Fruit fly (Drosophila melanogaster) whole organism, prepupa: ENCODE results near the gene Rab23.

Experiments used
- CG6163 ChIP-seq: fragments of 200-800 bp; sonication (Bioruptor generic); IDR thresholded peaks from 3 replicates; pipeline ENCODE4 v1.3.6; 2022; ENCODE audit warnings: missing biosample characterization, missing genetic modification characterization
- CG6792 ChIP-seq: fragments of 200-800 bp; sonication (Bioruptor generic); optimal IDR thresholded peaks from 3 replicates; lab custom pipeline; 2016; ENCODE audit warnings: missing biosample characterization, missing genetic modification characterization
- Hr4 ChIP-seq: fragments of 200-800 bp; sonication (Bioruptor generic); optimal IDR thresholded peaks from 3 replicates; lab custom pipeline; 2016; ENCODE audit warnings: missing biosample characterization, missing genetic modification characterization

DNA sequence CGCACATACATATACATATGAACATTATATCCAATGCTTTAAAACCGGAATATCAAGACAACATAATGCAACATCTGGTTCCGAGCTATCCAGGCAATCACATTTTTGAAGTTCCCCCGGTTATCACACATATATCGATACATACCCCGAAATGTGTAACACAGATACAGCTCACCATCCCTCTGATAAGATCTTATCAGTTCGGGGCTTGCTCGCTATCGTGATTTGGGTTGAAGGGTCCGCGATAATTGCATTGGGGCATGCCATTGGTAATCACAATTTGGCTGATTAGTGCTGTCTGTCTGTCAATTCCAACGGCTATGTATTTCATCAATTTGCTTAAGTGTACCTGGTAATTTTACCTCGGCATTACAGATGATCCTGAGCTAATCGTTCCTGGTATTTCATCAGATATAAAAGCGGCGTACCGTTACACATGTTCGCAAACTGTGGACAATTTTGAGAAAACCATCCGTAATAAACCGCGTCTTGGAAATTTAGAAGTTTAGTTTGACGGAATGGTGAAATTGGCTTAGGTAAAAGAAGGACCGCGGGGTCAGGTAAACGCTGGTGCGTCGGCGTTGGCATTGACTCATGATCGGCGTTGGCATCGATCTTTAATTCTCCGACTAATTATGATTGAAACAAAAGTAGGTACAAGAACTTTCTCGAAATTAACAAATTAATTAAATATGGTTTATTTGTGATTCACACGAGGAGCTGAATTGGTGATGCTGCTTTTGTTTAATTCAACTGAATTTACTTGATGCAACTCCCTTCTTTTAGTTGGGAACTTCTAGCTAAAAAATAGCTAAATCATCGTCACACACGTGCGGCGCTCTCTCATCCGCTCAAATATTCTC, 13.2 kb downstream of the Rab23 start:
- TF ChIP-seq CG6163 (GFP tag; lab: Robert Waterston, UW): no peak
- no peak for TF ChIP-seq Hr4 (GFP tag; lab: Kevin White, UChicago)
- no peak for TF ChIP-seq CG6792 (GFP tag; lab: Kevin White, UChicago)
